Fruit fly (Drosophila melanogaster): ENCODE data around the gene CG14839.
A peak's percentile ranks its signal among the peaks of the same experiment; 100 is the strongest.

DNA sequence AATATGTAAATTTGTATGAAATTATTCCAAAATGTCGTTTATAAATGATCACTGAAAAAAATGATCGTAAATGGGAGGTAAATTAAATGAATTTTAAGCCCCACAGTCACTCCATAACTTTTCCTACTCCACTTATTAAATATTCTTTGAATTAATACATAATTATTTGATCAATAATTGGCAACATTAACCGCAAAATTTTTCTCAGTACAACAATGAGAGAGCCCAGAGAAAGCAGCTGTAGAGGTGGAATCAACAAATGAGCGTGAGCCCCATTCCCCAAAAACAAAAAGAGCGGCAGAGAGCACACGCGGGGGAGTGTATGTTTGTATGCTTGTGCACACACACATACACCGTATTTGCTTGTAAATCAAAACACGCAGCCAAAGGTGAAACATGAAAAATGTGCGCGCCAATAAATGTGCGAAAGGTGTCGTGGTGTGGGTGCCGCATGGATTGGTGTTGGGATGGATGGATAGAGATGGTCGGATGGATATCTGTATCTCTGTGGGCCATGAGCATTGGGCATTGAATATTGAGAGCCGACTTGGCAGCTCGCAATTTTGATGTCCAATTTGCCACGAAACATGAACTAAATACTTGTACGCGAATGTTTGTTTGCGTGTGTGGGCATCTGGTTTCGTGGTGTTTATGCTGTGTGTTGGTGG lies 21.7 kb downstream of the CG14839 start:
- TF ChIP-seq CG7368 (GFP tag; optimal IDR thresholded peaks at IDR 0.05) (peak; percentile 97), Gug (GFP tag; IDR thresholded peaks at IDR 0.05) (no peak), CG8632 (GFP tag; optimal IDR thresholded peaks at IDR 0.05) (peak; percentile 98), Ets21C (GFP tag; optimal IDR thresholded peaks at IDR 0.05) (peak; percentile 93), Blimp-1 (GFP tag; optimal IDR thresholded peaks at IDR 0.05) (peak; percentile 89), Met (GFP tag; optimal IDR thresholded peaks at IDR 0.05) (peak; percentile 98), CG10669 (GFP tag; optimal IDR thresholded peaks at IDR 0.05) (peak; percentile 96)
